1 fruit fly cellular context compared by ENCODE assay signal in genomic region chr3L:9032871-9033270, dm6.
TF ChIP-seq lines count a peak whose summit lies in the region.

No protein-coding gene starts in this region.

TF ChIP-seq in whole organism, embryonic, 481 proteins besides CTCF, POLR2A, EP300 and RAD21 (continued from another document):
- TF ChIP-seq gem (tag; optimal IDR thresholded peaks at IDR 0.05; lab: Kevin White, UChicago) = peak; percentile 45
- no peak for TF ChIP-seq Mrtf (GFP tag; IDR thresholded peaks at IDR 0.05; lab: Robert Waterston, UW)
- peak; percentile 32 for TF ChIP-seq CG14710 (tag; optimal IDR thresholded peaks at IDR 0.05; lab: Kevin White, UChicago)
- TF ChIP-seq CG7839 (tag; optimal IDR thresholded peaks at IDR 0.05; lab: Kevin White, UChicago) = peak; percentile 5
- peak; percentile 56 for TF ChIP-seq row (GFP tag; IDR thresholded peaks at IDR 0.05; lab: Robert Waterston, UW)
- peak; percentile 42 for TF ChIP-seq nmo (GFP tag; optimal IDR thresholded peaks at IDR 0.05; lab: Kevin White, UChicago)
- peak in 1 of 2 experiments; percentile 42 for TF ChIP-seq Hr51 (GFP tag; optimal IDR thresholded peaks at IDR 0.05; lab: Kevin White, UChicago)
- peak; percentile 9 for TF ChIP-seq sqz (GFP tag; optimal IDR thresholded peaks at IDR 0.05; lab: Kevin White, UChicago)
- peak; percentile 35 for TF ChIP-seq Blimp-1 (GFP tag; optimal IDR thresholded peaks at IDR 0.05; lab: Kevin White, UChicago)
- TF ChIP-seq bsh (GFP tag; optimal IDR thresholded peaks at IDR 0.05; lab: Kevin White, UChicago) = peak in 1 of 2 experiments; percentile 45
- peak; percentile 38 for TF ChIP-seq CG12391 (tag; optimal IDR thresholded peaks at IDR 0.05; lab: Kevin White, UChicago)
- TF ChIP-seq CG2712 (tag; optimal IDR thresholded peaks at IDR 0.05; lab: Kevin White, UChicago) = peak; percentile 34
- TF ChIP-seq fd96Cb (tag; optimal IDR thresholded peaks at IDR 0.05; lab: Kevin White, UChicago) = peak; percentile 26
- peak; percentile 87 for TF ChIP-seq Sry-β (GFP tag; optimal IDR thresholded peaks at IDR 0.05; lab: Kevin White, UChicago)
- no peak for TF ChIP-seq CG12236 (GFP tag; optimal IDR thresholded peaks at IDR 0.05; lab: Kevin White, UChicago)
- TF ChIP-seq Hsf (GFP tag; optimal IDR thresholded peaks at IDR 0.05; lab: Kevin White, UChicago) = peak; percentile 17
- no peak for TF ChIP-seq hbn (GFP tag; IDR thresholded peaks at IDR 0.05; lab: Robert Waterston, UW; ENCODE audit: partially characterized antibody)
- no peak for TF ChIP-seq corto (GFP tag; optimal IDR thresholded peaks at IDR 0.05; lab: Kevin White, UChicago)
- 0 out of 2 replicates have a peak, but pooled peaks have one; percentile 8 for TF ChIP-seq CG10959 (GFP tag; IDR thresholded peaks at IDR 0.05; lab: Robert Waterston, UW)
- TF ChIP-seq CoRest (tag; optimal IDR thresholded peaks at IDR 0.05; lab: Kevin White, UChicago) = peak; percentile 19
- no peak for TF ChIP-seq CG15514 (GFP tag; optimal IDR thresholded peaks at IDR 0.05; lab: Kevin White, UChicago)
- peak; percentile 35 for TF ChIP-seq CG2678 (tag; optimal IDR thresholded peaks at IDR 0.05; lab: Kevin White, UChicago)
- TF ChIP-seq croc (GFP tag; conservative IDR thresholded peaks at IDR 0.05; lab: Robert Waterston, UW) = 0 out of 3 replicates have a peak, but pooled peaks have one; percentile 27
- TF ChIP-seq Sox102F (GFP tag; optimal IDR thresholded peaks at IDR 0.05; lab: Kevin White, UChicago) = peak; percentile 32
- TF ChIP-seq dysf (GFP tag; IDR thresholded peaks at IDR 0.05; lab: Robert Waterston, UW) = no peak
- TF ChIP-seq CG11504 (tag; optimal IDR thresholded peaks at IDR 0.05; lab: Kevin White, UChicago) = peak; percentile 60
- TF ChIP-seq CG10979 (tag; optimal IDR thresholded peaks at IDR 0.05; lab: Kevin White, UChicago) = peak; percentile 54
- TF ChIP-seq Hey (tag; optimal IDR thresholded peaks at IDR 0.05; lab: Kevin White, UChicago) = no peak
- TF ChIP-seq Stat92E (GFP tag; optimal IDR thresholded peaks at IDR 0.05; lab: Kevin White, UChicago) = peak in 1 of 3 experiments; percentile 34
- peak; percentile 25 for TF ChIP-seq CG13424 (tag; optimal IDR thresholded peaks at IDR 0.05; lab: Kevin White, UChicago)
- TF ChIP-seq CG9932 (GFP tag; IDR thresholded peaks at IDR 0.05; lab: Robert Waterston, UW) = no peak
- 0 out of 2 replicates have a peak, but pooled peaks have one; percentile 15 for TF ChIP-seq vvl (GFP tag; IDR thresholded peaks at IDR 0.05; lab: Robert Waterston, UW)
- TF ChIP-seq phol (tag; optimal IDR thresholded peaks at IDR 0.05; lab: Kevin White, UChicago) = peak; percentile 57
- 0 out of 2 replicates have a peak, but pooled peaks have one; percentile 31 for TF ChIP-seq CG6689 (GFP tag; IDR thresholded peaks at IDR 0.05; lab: Robert Waterston, UW)
- peak; percentile 37 for TF ChIP-seq Oli (tag; optimal IDR thresholded peaks at IDR 0.05; lab: Kevin White, UChicago)
- peak; percentile 69 for TF ChIP-seq sens (GFP tag; lab: Kevin White, UChicago)
- TF ChIP-seq CG10267 (tag; optimal IDR thresholded peaks at IDR 0.05; lab: Kevin White, UChicago) = peak; percentile 21
- peak; percentile 54; the same call in 1 of the 2 replicates for TF ChIP-seq Xrp1 (GFP tag; IDR thresholded peaks at IDR 0.05; lab: Robert Waterston, UW)
- 0 out of 2 replicates have a peak, but pooled peaks have one; percentile 17 for TF ChIP-seq esg (GFP tag; conservative IDR thresholded peaks at IDR 0.05; lab: Robert Waterston, UW)
TF ChIP-seq in whole organism, embryonic: peak in this region for 43.
